Worm (Caenorhabditis elegans) whole organism, early embryonic: Measurements from ENCODE around the gene odc-1.

Source experiments
- F13C5.2 ChIP-seq: sonication (generic microtip); optimal IDR thresholded peaks from 2 replicates; lab custom pipeline; 2017; ENCODE audit warnings: mild to moderate bottlenecking, missing genetic modification characterization, inconsistent platforms, missing compliant biosample characterization
- ets-7 ChIP-seq: sonication (generic microtip); optimal IDR thresholded peaks from 2 replicates; lab custom pipeline; 2016; ENCODE audit warnings: missing genotype, missing genetic modification characterization, missing compliant biosample characterization

DNA sequence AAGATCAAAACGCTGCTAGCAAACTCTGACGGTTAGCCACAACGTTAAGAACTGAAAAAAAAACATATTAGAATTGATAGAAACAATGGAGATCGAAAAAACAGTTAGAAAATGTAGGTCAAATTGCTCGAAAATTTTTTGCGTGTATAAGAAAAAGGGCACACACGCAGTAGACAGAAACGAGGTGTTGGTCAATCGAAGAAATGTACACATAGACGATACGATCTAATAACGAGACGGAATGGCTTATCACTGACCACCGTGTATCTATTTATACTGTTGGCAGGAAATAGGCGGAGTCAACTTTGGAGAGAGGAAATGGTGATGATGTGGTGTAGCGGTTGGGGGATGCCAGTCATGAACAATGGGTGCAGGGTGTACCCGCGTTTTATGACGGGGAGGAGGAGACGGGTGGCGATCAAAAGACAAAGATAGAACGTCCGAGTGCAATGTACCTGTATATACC is at the start of gene odc-1:
- no peak for TF ChIP-seq F13C5.2 (tag; lab: Kevin White, UChicago)
- no peak for TF ChIP-seq ets-7 (tag; lab: Kevin White, UChicago)
